Worm (Caenorhabditis elegans): ENCODE measurements around the gene bgal-2.

Gene bgal-2

ce11 chrX:6736358-6736991, 47.7 kb upstream of the bgal-2 start (continued):
- TF ChIP-seq F10B5.3 (tag; optimal IDR thresholded peaks at IDR 0.05) = no peak
- TF ChIP-seq dmd-9 (GFP tag; IDR thresholded peaks at IDR 0.05) = no peak
- TF ChIP-seq zfp-2 (tag; optimal IDR thresholded peaks at IDR 0.05) = no peak
- TF ChIP-seq attf-4 (tag; optimal IDR thresholded peaks at IDR 0.05) = no peak
- no peak for TF ChIP-seq nhr-237 (tag; optimal IDR thresholded peaks at IDR 0.05)
- TF ChIP-seq daf-19 (GFP tag; conservative IDR thresholded peaks at IDR 0.05) = no peak
- TF ChIP-seq egl-43 (GFP tag; IDR thresholded peaks at IDR 0.05) = no peak
- peak; percentile 52 for TF ChIP-seq fkh-10 (GFP tag; optimal IDR thresholded peaks at IDR 0.05)
- TF ChIP-seq daf-12 (tag; optimal IDR thresholded peaks at IDR 0.05) = no peak
- TF ChIP-seq dve-1 (tag; optimal IDR thresholded peaks at IDR 0.05; ENCODE audit: insufficient read depth) = peak; percentile 50
- TF ChIP-seq php-3 (GFP tag; IDR thresholded peaks at IDR 0.05) = peak; percentile 75
- TF ChIP-seq lin-1 (GFP tag; IDR thresholded peaks at IDR 0.05) = peak; percentile 57; the same call in 1 of the 2 replicates
- no peak for TF ChIP-seq skn-1 (tag; optimal IDR thresholded peaks at IDR 0.05)
- no peak for TF ChIP-seq ztf-11 (tag; optimal IDR thresholded peaks at IDR 0.05)
- no peak for TF ChIP-seq ZK546.5 (tag; optimal IDR thresholded peaks at IDR 0.05)
- TF ChIP-seq nhr-77 (tag; optimal IDR thresholded peaks at IDR 0.05) = no peak
- TF ChIP-seq nhr-25 (tag; optimal IDR thresholded peaks at IDR 0.05; ENCODE audit: borderline replicate concordance, insufficient read depth) = peak; percentile 63
- peak; percentile 95 for TF ChIP-seq hlh-11 (tag; optimal IDR thresholded peaks at IDR 0.05)
- TF ChIP-seq hmg-1.1 (GFP tag; IDR thresholded peaks at IDR 0.05) = no peak
- 0 out of 2 replicates have a peak, but pooled peaks have one; percentile 25 for TF ChIP-seq vab-7 (GFP tag; IDR thresholded peaks at IDR 0.05)
- TF ChIP-seq lin-38 (GFP tag; IDR thresholded peaks at IDR 0.05) = no peak
- peak; percentile 8 to 45 for TF ChIP-seq lsy-2 (tag; optimal IDR thresholded peaks at IDR 0.05)
- no peak for TF ChIP-seq F49E8.2 (tag; optimal IDR thresholded peaks at IDR 0.05; ENCODE audit: borderline replicate concordance)
- TF ChIP-seq nhr-48 (tag; optimal IDR thresholded peaks at IDR 0.05) = peak; percentile 96
- no peak for TF ChIP-seq F44E2.7 (GFP tag; IDR thresholded peaks at IDR 0.05)
- TF ChIP-seq zfp-3 (GFP tag; conservative IDR thresholded peaks at IDR 0.05) = no peak
- no peak for TF ChIP-seq D1046.2 (GFP tag; IDR thresholded peaks at IDR 0.05)
- peak; percentile 71 for TF ChIP-seq nhr-102 (tag; optimal IDR thresholded peaks at IDR 0.05)
- peak; percentile 91 for TF ChIP-seq dmd-6 (GFP tag; IDR thresholded peaks at IDR 0.05)
- TF ChIP-seq tag-97 (GFP tag; IDR thresholded peaks at IDR 0.05) = no peak
- peak; percentile 72 for TF ChIP-seq mep-1 (tag; optimal IDR thresholded peaks at IDR 0.05)
- peak; percentile 55; the same call in 1 of the 2 replicates for TF ChIP-seq ctbp-1 (GFP tag; IDR thresholded peaks at IDR 0.05)
- peak; percentile 14 for TF ChIP-seq nhr-11 (tag; optimal IDR thresholded peaks at IDR 0.05)
- TF ChIP-seq madf-9 (GFP tag; conservative IDR thresholded peaks at IDR 0.05) = no peak
- TF ChIP-seq F37D6.2 (tag; optimal IDR thresholded peaks at IDR 0.05) = no peak
- TF ChIP-seq T26A8.4 (GFP tag; IDR thresholded peaks at IDR 0.05) = peak; percentile 57; the same call in 1 of the 2 replicates
- peak; percentile 25 for TF ChIP-seq mes-2 (tag; optimal IDR thresholded peaks at IDR 0.05; ENCODE audit: poor library complexity, severe bottlenecking)
- TF ChIP-seq ZK337.2 (GFP tag; IDR thresholded peaks at IDR 0.05) = no peak
- TF ChIP-seq ceh-20 (GFP tag; IDR thresholded peaks at IDR 0.05) = peak; percentile 62; the same call in 1 of the 2 replicates
- no peak for TF ChIP-seq sdz-12 (GFP tag; optimal IDR thresholded peaks at IDR 0.05)
- no peak for TF ChIP-seq ztf-7 (tag; optimal IDR thresholded peaks at IDR 0.05)
- no peak for TF ChIP-seq pha-4 (GFP tag; IDR thresholded peaks at IDR 0.05)
- no peak for TF ChIP-seq pha-4 (tag; optimal IDR thresholded peaks at IDR 0.05)
- no peak for TF ChIP-seq lir-3 (tag; optimal IDR thresholded peaks at IDR 0.05)
- no peak for TF ChIP-seq ceh-82 (tag; optimal IDR thresholded peaks at IDR 0.05)
- peak; percentile 79 for TF ChIP-seq mxl-2 (GFP tag; conservative IDR thresholded peaks at IDR 0.05)
- no peak for TF ChIP-seq unc-39 (tag; optimal IDR thresholded peaks at IDR 0.05)
- TF ChIP-seq ceh-32 (tag; optimal IDR thresholded peaks at IDR 0.05; ENCODE audit: poor library complexity) = no peak
- no peak for TF ChIP-seq aly-2 (tag; optimal IDR thresholded peaks at IDR 0.05)
- TF ChIP-seq mxl-3 (GFP tag; optimal IDR thresholded peaks at IDR 0.05) = peak; percentile 80

All from whole organism, L4 larva.